Worm (Caenorhabditis elegans) whole organism, young adult: ENCODE results near the gene F58B4.5.

ENCODE experiments used
- akir-1 ChIP-seq: fragments of 200-800 bp; sonication (Bioruptor generic); optimal IDR thresholded peaks from 2 replicates; lab custom pipeline; 2018; ENCODE audit warnings: mild to moderate bottlenecking, missing genetic modification characterization, moderate library complexity, missing compliant biosample characterization
- ceh-40 ChIP-seq: fragments of 200-800 bp; sonication (Bioruptor generic); IDR thresholded peaks from 2 replicates; pipeline ENCODE4 v1.3.6; 2022; ENCODE audit warnings: missing genetic modification characterization, missing compliant biosample characterization
- nfyb-1 ChIP-seq: fragments of 200-800 bp; sonication (Bioruptor generic); IDR thresholded peaks from 2 replicates; pipeline ENCODE4 v1.3.6; 2022; ENCODE audit warnings: missing genetic modification reagents, missing genetic modification characterization, missing compliant biosample characterization
- pha-4 ChIP-seq: fragments of 150-350 bp; sonication (generic microtip); optimal IDR thresholded peaks from 2 replicates; lab custom pipeline; 2014; ENCODE audit warnings: missing biosample characterization, missing genetic modification reagents, missing genetic modification characterization

DNA sequence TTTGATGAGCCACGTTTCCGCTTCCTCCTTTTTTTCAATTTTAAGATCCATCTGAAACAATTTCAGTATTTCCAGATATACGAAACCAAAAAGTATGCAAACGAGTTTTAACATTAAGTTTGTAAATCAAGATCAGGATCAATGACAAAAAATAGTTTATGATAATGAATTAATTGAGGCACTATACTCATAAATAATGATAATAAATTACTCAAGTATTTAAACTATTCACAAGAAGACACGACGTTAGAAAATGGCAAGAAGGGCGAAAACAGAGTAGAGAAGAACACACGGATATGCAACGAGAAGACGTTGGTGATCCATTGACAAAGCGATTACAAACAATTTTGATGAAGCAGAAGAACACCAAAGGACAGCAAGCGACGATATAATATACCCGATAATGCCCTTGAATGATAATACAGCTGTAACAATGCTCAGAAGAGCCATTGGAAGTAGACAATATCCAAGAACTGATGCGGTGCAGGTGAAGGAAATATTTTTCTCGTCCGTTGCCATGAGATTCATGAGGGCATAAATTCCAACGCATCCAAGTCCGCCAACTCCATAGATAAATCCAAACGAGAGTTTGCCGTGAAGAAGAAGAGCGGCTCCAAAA lies 38.9 kb upstream of the F58B4.5 start, which contains the start of gene F32D8.4:
- TF ChIP-seq pha-4 (tag; lab: Kevin White, UChicago): no peak
- TF ChIP-seq nfyb-1 (GFP tag; lab: Robert Waterston, UW): no peak
- no peak for TF ChIP-seq akir-1 (GFP tag; lab: Kevin White, UChicago)
- no peak for TF ChIP-seq ceh-40 (GFP tag; lab: Robert Waterston, UW)
